Fruit fly (Drosophila melanogaster) whole organism, embryonic: ENCODE data around the gene SpdS.

Source experiments
- B-H2 ChIP-seq: fragments of 200-800 bp; sonication (Bioruptor generic); optimal IDR thresholded peaks from 2 replicates; lab custom pipeline; 2018; ENCODE audit warnings: missing biosample characterization, mild to moderate bottlenecking, missing genetic modification characterization
- CG10462 ChIP-seq: fragments of 200-800 bp; sonication (Bioruptor generic); optimal IDR thresholded peaks from 2 replicates; lab custom pipeline; 2016; ENCODE audit warnings: missing biosample characterization, missing genetic modification characterization
- CG4854 ChIP-seq: fragments of 200-800 bp; sonication (Bioruptor generic); optimal IDR thresholded peaks from 2 replicates; lab custom pipeline; 2016; ENCODE audit warnings: missing biosample characterization, missing genetic modification characterization, inconsistent platforms
- CG8478 ChIP-seq: fragments of >200 bp; optimal IDR thresholded peaks from 2 replicates; lab custom pipeline; 2018
- MESR4 ChIP-seq: fragments of 200-800 bp; sonication (Bioruptor generic); optimal IDR thresholded peaks from 2 replicates; lab custom pipeline; 2018; ENCODE audit warnings: missing biosample characterization, mild to moderate bottlenecking, missing genetic modification characterization, moderate library complexity
- danr ChIP-seq: fragments of 200-800 bp; sonication (Bioruptor generic); IDR thresholded peaks from 2 replicates; pipeline ENCODE4 v1.3.6; 2022; ENCODE audit warnings: missing biosample characterization, missing genetic modification characterization
- dpn ChIP-seq, 2 experiments: fragments of 200-800 bp; sonication (Bioruptor generic); optimal IDR thresholded peaks; 3 replicates each; lab custom pipeline; 2016; ENCODE audit warnings: missing biosample characterization in 2 of 2, missing genetic modification characterization in 2 of 2
- scrt ChIP-seq: fragments of 200-800 bp; sonication (Bioruptor generic); optimal IDR thresholded peaks from 2 replicates; lab custom pipeline; 2018; ENCODE audit warnings: missing biosample characterization, mild to moderate bottlenecking, missing genetic modification characterization, moderate library complexity

dm6 chr3R:9583122-9583521, 48.3 kb upstream of the SpdS start, which contains the start of gene CG33654:
- TF ChIP-seq scrt (GFP tag; lab: Kevin White, UChicago) = no peak
- TF ChIP-seq danr = no peak
- TF ChIP-seq CG10462 (GFP tag; lab: Kevin White, UChicago) = no peak
- TF ChIP-seq MESR4 (GFP tag; lab: Kevin White, UChicago) = no peak
- no peak for TF ChIP-seq B-H2 (GFP tag; lab: Kevin White, UChicago)
- no peak for TF ChIP-seq CG8478
- TF ChIP-seq dpn (GFP tag; optimal IDR thresholded peaks at IDR 0.05; lab: Kevin White, UChicago) = no peak
- TF ChIP-seq CG4854 (GFP tag; lab: Kevin White, UChicago) = no peak
